Fruit fly (Drosophila melanogaster) whole organism, wandering third instar larva: Measurements from ENCODE around the gene CG33642.

Experiments
- Abd-B ChIP-seq: fragments of >200 bp; optimal IDR thresholded peaks from 2 replicates; lab custom pipeline; 2017; ENCODE audit warnings: missing biosample characterization, missing genetic modification characterization
- CG32264 ChIP-seq: fragments of 200-800 bp; sonication (Bioruptor generic); optimal IDR thresholded peaks from 2 replicates; lab custom pipeline; 2016; ENCODE audit warnings: missing biosample characterization, missing genetic modification characterization
- CG9705 ChIP-seq: fragments of 200-800 bp; sonication (Bioruptor generic); optimal IDR thresholded peaks from 2 replicates; lab custom pipeline; 2018; ENCODE audit warnings: missing biosample characterization, mild to moderate bottlenecking, missing genetic modification characterization
- CrebA ChIP-seq: fragments of 200-800 bp; sonication (Bioruptor generic); optimal IDR thresholded peaks from 2 replicates; lab custom pipeline; 2016; ENCODE audit warnings: missing biosample characterization, mild to moderate bottlenecking, missing genetic modification characterization, borderline replicate concordance
- Dfd ChIP-seq: fragments of >200 bp; optimal IDR thresholded peaks from 2 replicates; lab custom pipeline; 2017; ENCODE audit warnings: missing biosample characterization, missing genetic modification characterization
- Dif ChIP-seq: fragments of 200-275, 200-300 bp; sonication (Bioruptor generic); optimal IDR thresholded peaks from 2 replicates; lab custom pipeline; 2018; ENCODE audit warnings: missing biosample characterization, missing genetic modification characterization; ENCODE audit not compliant: partially characterized antibody
- GATAd ChIP-seq: sonication (Bioruptor generic); optimal IDR thresholded peaks from 2 replicates; lab custom pipeline; 2016; ENCODE audit warnings: missing biosample characterization, missing genetic modification characterization
- HLH106 ChIP-seq: fragments of 200-800 bp; optimal IDR thresholded peaks from 3 replicates; lab custom pipeline; 2019; ENCODE audit warnings: missing biosample characterization, mild to moderate bottlenecking, missing genetic modification characterization, moderate library complexity
- Hnf4 ChIP-seq: fragments of 200-800 bp; sonication (Bioruptor generic); optimal IDR thresholded peaks from 2 replicates; lab custom pipeline; 2016; ENCODE audit warnings: missing biosample characterization, mild to moderate bottlenecking, missing genetic modification characterization
- Hr78 ChIP-seq: fragments of >200 bp; optimal IDR thresholded peaks from 2 replicates; lab custom pipeline; 2017; ENCODE audit warnings: missing biosample characterization, missing genetic modification characterization
- Hr83 ChIP-seq: fragments of 200-300 bp; sonication (Bioruptor generic); optimal IDR thresholded peaks from 2 replicates; lab custom pipeline; 2016; ENCODE audit warnings: missing biosample characterization, mild to moderate bottlenecking, missing genetic modification characterization, moderate library complexity; ENCODE audit not compliant: poor library complexity, severe bottlenecking
- Jra ChIP-seq: sonication (Bioruptor generic); optimal IDR thresholded peaks from 2 replicates; lab custom pipeline; 2016; ENCODE audit warnings: missing biosample characterization, missing genetic modification characterization
- Mio ChIP-seq: sonication (Bioruptor generic); optimal IDR thresholded peaks from 2 replicates; lab custom pipeline; 2016; ENCODE audit warnings: missing biosample characterization, missing genetic modification characterization
- Myc ChIP-seq: fragments of >200 bp; optimal IDR thresholded peaks from 2 replicates; lab custom pipeline; 2017
- N ChIP-seq: fragments of >200 bp; optimal IDR thresholded peaks from 2 replicates; lab custom pipeline; 2018; ENCODE audit warnings: missing biosample characterization, missing external identifiers, missing genetic modification characterization
- OdsH ChIP-seq: fragments of 200-800 bp; sonication (Bioruptor generic); optimal IDR thresholded peaks from 2 replicates; lab custom pipeline; 2016; ENCODE audit warnings: missing biosample characterization, mild to moderate bottlenecking, missing genetic modification characterization
- Rel ChIP-seq, 2 experiments: fragments of 200-800 bp; sonication (Bioruptor generic) in 1 of 2; optimal IDR thresholded peaks; 2 replicates in 1 of 2; 3 replicates in 1 of 2; lab custom pipeline; 2016 to 2019; ENCODE audit warnings: mild to moderate bottlenecking in 2 of 2, missing biosample characterization in 2 of 2, missing genetic modification characterization in 2 of 2, moderate library complexity in 1 of 2
- Sp1 ChIP-seq: fragments of 200-800 bp; sonication (Bioruptor generic); optimal IDR thresholded peaks from 3 replicates; lab custom pipeline; 2019; ENCODE audit warnings: missing biosample characterization, mild to moderate bottlenecking, missing genetic modification characterization, moderate library complexity
- Vsx2 ChIP-seq: fragments of 200-300, 225-300 bp; sonication (Bioruptor generic); optimal IDR thresholded peaks from 2 replicates; lab custom pipeline; 2018; ENCODE audit warnings: missing biosample characterization, missing genetic modification characterization; ENCODE audit not compliant: partially characterized antibody
- br ChIP-seq: fragments of 200-800 bp; sonication (Bioruptor generic); optimal IDR thresholded peaks from 2 replicates; lab custom pipeline; 2016; ENCODE audit warnings: missing biosample characterization, missing genetic modification characterization
- brk ChIP-seq: fragments of 200-800 bp; sonication (Bioruptor generic); optimal IDR thresholded peaks from 2 replicates; lab custom pipeline; 2016; ENCODE audit warnings: missing biosample characterization, mild to moderate bottlenecking, missing genetic modification characterization
- dl ChIP-seq, 2 experiments: fragments of 175-275, 200-275 bp in 1 of 2; fragments of 200-275 bp in 1 of 2; sonication (Bioruptor generic); optimal IDR thresholded peaks; lab custom pipeline; 2018; ENCODE audit warnings: mild to moderate bottlenecking in 2 of 2, missing biosample characterization in 2 of 2, missing genetic modification characterization in 2 of 2, moderate library complexity in 2 of 2; ENCODE audit not compliant: partially characterized antibody in 2 of 2, insufficient read depth in 1 of 2
- dmrt93B ChIP-seq: fragments of 200-800 bp; sonication (Bioruptor generic); optimal IDR thresholded peaks from 2 replicates; lab custom pipeline; 2018; ENCODE audit warnings: missing biosample characterization, mild to moderate bottlenecking, missing genetic modification characterization
- dsf ChIP-seq: sonication (Bioruptor generic); optimal IDR thresholded peaks from 2 replicates; lab custom pipeline; 2016; ENCODE audit warnings: missing biosample characterization, missing genetic modification characterization, borderline replicate concordance
- ey ChIP-seq: fragments of 200-800 bp; sonication (Bioruptor generic); optimal IDR thresholded peaks from 2 replicates; lab custom pipeline; 2016; ENCODE audit warnings: missing biosample characterization, missing genetic modification characterization
- foxo ChIP-seq, 2 experiments: fragments of 200-800 bp; sonication (Bioruptor generic); optimal IDR thresholded peaks; 2 replicates in 1 of 2; 3 replicates in 1 of 2; lab custom pipeline; 2016 to 2017; ENCODE audit warnings: missing biosample characterization in 2 of 2, missing genetic modification characterization in 2 of 2
- fru ChIP-seq: fragments of 200-800 bp; sonication (Bioruptor generic); optimal IDR thresholded peaks from 3 replicates; lab custom pipeline; 2016; ENCODE audit warnings: missing biosample characterization, mild to moderate bottlenecking, missing genetic modification characterization
- h ChIP-seq: fragments of 200-800 bp; sonication (Bioruptor generic); optimal IDR thresholded peaks from 3 replicates; lab custom pipeline; 2016; ENCODE audit warnings: missing biosample characterization, mild to moderate bottlenecking, missing genetic modification characterization
- jim ChIP-seq: fragments of 175-275, 200-325 bp; sonication (Bioruptor generic); optimal IDR thresholded peaks from 2 replicates; lab custom pipeline; 2016; ENCODE audit warnings: missing biosample characterization, mild to moderate bottlenecking, missing genetic modification characterization
- lola ChIP-seq: fragments of >200 bp; optimal IDR thresholded peaks from 2 replicates; lab custom pipeline; 2017; ENCODE audit warnings: missing biosample characterization, missing genetic modification characterization
- pan ChIP-seq: fragments of >200 bp; optimal IDR thresholded peaks from 2 replicates; lab custom pipeline; 2017
- psq ChIP-seq: fragments of 200-800 bp; sonication (Bioruptor generic); optimal IDR thresholded peaks from 3 replicates; lab custom pipeline; 2017; ENCODE audit warnings: missing biosample characterization, mild to moderate bottlenecking, missing genetic modification characterization, moderate library complexity
- rgr ChIP-seq: fragments of 200-800 bp; sonication (Bioruptor generic); optimal IDR thresholded peaks from 3 replicates; lab custom pipeline; 2016; ENCODE audit warnings: missing biosample characterization, mild to moderate bottlenecking, missing genetic modification characterization
- sage ChIP-seq: fragments of 200-800 bp; sonication (Bioruptor generic); optimal IDR thresholded peaks from 2 replicates; lab custom pipeline; 2016; ENCODE audit warnings: missing biosample characterization, mild to moderate bottlenecking, missing genetic modification characterization
- sv ChIP-seq: fragments of 200-800 bp; sonication (Bioruptor generic); optimal IDR thresholded peaks from 3 replicates; lab custom pipeline; 2016; ENCODE audit warnings: missing biosample characterization, missing genetic modification characterization
- tai ChIP-seq: sonication (Bioruptor generic); optimal IDR thresholded peaks from 2 replicates; lab custom pipeline; 2016; ENCODE audit warnings: missing biosample characterization, missing genetic modification characterization
- usp ChIP-seq: fragments of >200 bp; optimal IDR thresholded peaks from 2 replicates; lab custom pipeline; 2017; ENCODE audit warnings: missing biosample characterization, missing genetic modification characterization
- woc ChIP-seq: sonication (Bioruptor generic); optimal IDR thresholded peaks from 2 replicates; lab custom pipeline; 2016; ENCODE audit warnings: missing biosample characterization, mild to moderate bottlenecking, missing genetic modification characterization

Gene CG33642

dm6 chr2L:13555397-13555796 lies 25.6 kb downstream of the CG33642 start:
- TF ChIP-seq CrebA (GFP tag; lab: Kevin White, UChicago) = no peak
- no peak for TF ChIP-seq dl (GFP tag; optimal IDR thresholded peaks at IDR 0.05; lab: Kevin White, UChicago; ENCODE audit: insufficient read depth in 1 of 2, partially characterized antibody in 2 of 2)
- TF ChIP-seq sage (GFP tag; lab: Kevin White, UChicago) = no peak
- TF ChIP-seq Hr83 (GFP tag; lab: Kevin White, UChicago) = no peak
- TF ChIP-seq Myc (lab: Kevin White, UChicago) = no peak
- TF ChIP-seq jim (GFP tag; lab: Kevin White, UChicago) = no peak
- TF ChIP-seq CG32264 (GFP tag; lab: Kevin White, UChicago) = no peak
- no peak for TF ChIP-seq woc (GFP tag; lab: Kevin White, UChicago)
- no peak for TF ChIP-seq GATAd
- no peak for TF ChIP-seq dsf (GFP tag; lab: Kevin White, UChicago)
- TF ChIP-seq HLH106 (tag; lab: Kevin White, UChicago) = no peak
- no peak for TF ChIP-seq brk
- TF ChIP-seq Sp1 (GFP tag; lab: Kevin White, UChicago) = no peak
- no peak for TF ChIP-seq Dfd (GFP tag; lab: Kevin White, UChicago)
- no peak for TF ChIP-seq Mio (GFP tag; lab: Kevin White, UChicago)
- no peak for TF ChIP-seq Dif (GFP tag; lab: Kevin White, UChicago)
- TF ChIP-seq, all 38 proteins: peak for 0

- TF ChIP-seq foxo (GFP tag; optimal IDR thresholded peaks at IDR 0.05; lab: Kevin White, UChicago) = no peak
- TF ChIP-seq dmrt93B (GFP tag; lab: Kevin White, UChicago) = no peak
- no peak for TF ChIP-seq woc (GFP tag; lab: Kevin White, UChicago)
Measured at dm6 chr2L:13568938-13569337, 39.2 kb downstream of the CG33642 start.

- no peak for TF ChIP-seq Rel (GFP tag; optimal IDR thresholded peaks at IDR 0.05; lab: Kevin White, UChicago)
- TF ChIP-seq Rel (tag; optimal IDR thresholded peaks at IDR 0.05; lab: Kevin White, UChicago) = no peak
- TF ChIP-seq tai (GFP tag; lab: Kevin White, UChicago) = no peak
- TF ChIP-seq fru (GFP tag; lab: Kevin White, UChicago) = no peak
- no peak for TF ChIP-seq sage (GFP tag; lab: Kevin White, UChicago)
- TF ChIP-seq OdsH (GFP tag; lab: Kevin White, UChicago) = no peak
- no peak for TF ChIP-seq jim (GFP tag; lab: Kevin White, UChicago)
- no peak for TF ChIP-seq GATAd
- TF ChIP-seq Hnf4 (GFP tag; lab: Kevin White, UChicago) = no peak
- no peak for TF ChIP-seq N (GFP tag; lab: Kevin White, UChicago)
- no peak for TF ChIP-seq Sp1 (GFP tag; lab: Kevin White, UChicago)
Measured at dm6 chr2L:13570016-13570415, 40.2 kb downstream of the CG33642 start.

- peak; percentile 29 for TF ChIP-seq Jra
- peak; percentile 79 for TF ChIP-seq sage (GFP tag; lab: Kevin White, UChicago)
- TF ChIP-seq foxo (GFP tag; optimal IDR thresholded peaks at IDR 0.05; lab: Kevin White, UChicago) = peak in 1 of 2 experiments; percentile 91
- peak; percentile 48 for TF ChIP-seq Rel (GFP tag; optimal IDR thresholded peaks at IDR 0.05; lab: Kevin White, UChicago)
- peak; percentile 40 for TF ChIP-seq Rel (tag; optimal IDR thresholded peaks at IDR 0.05; lab: Kevin White, UChicago)
- no peak for TF ChIP-seq GATAd
- no peak for TF ChIP-seq N (GFP tag; lab: Kevin White, UChicago)
- TF ChIP-seq usp (GFP tag; lab: Kevin White, UChicago) = no peak
- TF ChIP-seq Hnf4 (GFP tag; lab: Kevin White, UChicago) = peak; percentile 70
- no peak for TF ChIP-seq jim (GFP tag; lab: Kevin White, UChicago)
- no peak for TF ChIP-seq Vsx2 (GFP tag; lab: Kevin White, UChicago)
- no peak for TF ChIP-seq lola (GFP tag; lab: Kevin White, UChicago)
- peak; percentile 52 for TF ChIP-seq Mio (GFP tag; lab: Kevin White, UChicago)
- TF ChIP-seq Dif (GFP tag; lab: Kevin White, UChicago) = no peak
- TF ChIP-seq CG32264 (GFP tag; lab: Kevin White, UChicago) = peak; percentile 53
- peak; percentile 91 for TF ChIP-seq br
- TF ChIP-seq sv (GFP tag; lab: Kevin White, UChicago) = no peak
- TF ChIP-seq h (GFP tag; lab: Kevin White, UChicago) = peak; percentile 89
- TF ChIP-seq Sp1 (GFP tag; lab: Kevin White, UChicago) = peak; percentile 95
- peak; percentile 85 for TF ChIP-seq rgr (GFP tag; lab: Kevin White, UChicago)
- TF ChIP-seq OdsH (GFP tag; lab: Kevin White, UChicago) = peak; percentile 85
- TF ChIP-seq dsf (GFP tag; lab: Kevin White, UChicago) = no peak
- no peak for TF ChIP-seq Dfd (GFP tag; lab: Kevin White, UChicago)
- TF ChIP-seq Abd-B (GFP tag; lab: Kevin White, UChicago) = no peak
- peak; percentile 81 for TF ChIP-seq psq (GFP tag; lab: Kevin White, UChicago)
- no peak for TF ChIP-seq pan (lab: Kevin White, UChicago)
- TF ChIP-seq CrebA (GFP tag; lab: Kevin White, UChicago) = peak; percentile 32
- peak; percentile 73 for TF ChIP-seq CG9705 (GFP tag; lab: Kevin White, UChicago)
- peak; percentile 79 for TF ChIP-seq HLH106 (tag; lab: Kevin White, UChicago)
- peak; percentile 81 for TF ChIP-seq dmrt93B (GFP tag; lab: Kevin White, UChicago)
- TF ChIP-seq woc (GFP tag; lab: Kevin White, UChicago) = peak; percentile 75
- no peak for TF ChIP-seq dl (GFP tag; optimal IDR thresholded peaks at IDR 0.05; lab: Kevin White, UChicago; ENCODE audit: insufficient read depth in 1 of 2, partially characterized antibody in 2 of 2)
- TF ChIP-seq Hr83 (GFP tag; lab: Kevin White, UChicago) = no peak
- TF ChIP-seq fru (GFP tag; lab: Kevin White, UChicago) = peak; percentile 87
- peak; percentile 10 for TF ChIP-seq tai (GFP tag; lab: Kevin White, UChicago)
- TF ChIP-seq Hr78 (GFP tag; lab: Kevin White, UChicago) = no peak
- no peak for TF ChIP-seq Myc (lab: Kevin White, UChicago)
- peak; percentile 82 for TF ChIP-seq ey
Measured at dm6 chr2L:13570982-13571426, 41.2 kb downstream of the CG33642 start.
